Fruit fly (Drosophila melanogaster) S2 (cell line): ENCODE measurements around the gene Nop56.

ENCODE experiments used
- CG8478 ChIP-seq: fragments of >200 bp; optimal IDR thresholded peaks from 2 replicates; lab custom pipeline; 2018
- CTCF ChIP-seq, 2 experiments: fragments of >200 bp; optimal IDR thresholded peaks; 2 replicates each; lab custom pipeline; 2018

DNA sequence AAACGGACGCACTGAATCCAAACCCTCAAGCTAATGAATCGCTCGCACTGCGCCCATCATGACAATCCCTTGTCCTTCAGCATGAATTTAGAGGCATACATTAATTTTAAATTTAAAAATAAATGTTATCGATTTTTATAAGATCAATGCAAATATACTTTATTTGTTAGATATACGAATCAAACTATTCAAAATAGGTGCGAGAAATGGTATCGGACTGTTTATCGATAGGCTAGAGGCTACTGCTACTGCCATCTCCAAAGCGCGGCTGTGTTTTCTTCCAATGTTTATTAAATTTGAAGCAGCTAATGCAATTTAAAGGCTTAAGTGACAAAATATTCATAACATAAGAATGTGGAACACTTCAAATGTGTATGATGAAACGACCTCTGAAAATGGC lies 39.8 kb downstream of the Nop56 start, which contains the start of gene CG43342:
- TF ChIP-seq CTCF (optimal IDR thresholded peaks at IDR 0.05; lab: Kevin White, UChicago) (no peak), CG8478 (lab: Kevin White, UChicago) (no peak)
